Fruit fly (Drosophila melanogaster) whole organism, embryonic: ENCODE results near the gene waw.
A peak's percentile ranks its signal among the peaks of the same experiment; 100 is the strongest.

Experiments used
- Ada2b ChIP-seq: fragments of 200-800 bp; sonication (Bioruptor generic); IDR thresholded peaks from 2 replicates; pipeline ENCODE4 v1.3.6; 2022; ENCODE audit warnings: missing biosample characterization, missing genetic modification characterization
- Aef1 ChIP-seq: fragments of 200-800 bp; sonication (Bioruptor generic); IDR thresholded peaks from 3 replicates; pipeline ENCODE4 v1.3.6; 2022; ENCODE audit warnings: missing biosample characterization, missing genetic modification characterization
- Asciz ChIP-seq: fragments of 200-800 bp; sonication (Bioruptor generic); optimal IDR thresholded peaks from 2 replicates; lab custom pipeline; 2017; ENCODE audit warnings: missing biosample characterization, mild to moderate bottlenecking, missing genetic modification characterization, missing genetic modification reagents
- Atf-2 ChIP-seq: fragments of 200-800 bp; sonication (Bioruptor generic); optimal IDR thresholded peaks from 2 replicates; lab custom pipeline; 2016; ENCODE audit warnings: missing biosample characterization, missing genetic modification characterization
- Bdp1 ChIP-seq: fragments of 200-800 bp; sonication (Bioruptor generic); optimal IDR thresholded peaks from 3 replicates; lab custom pipeline; 2016; ENCODE audit warnings: missing biosample characterization, missing genetic modification characterization
- Blimp-1 ChIP-seq: fragments of 200-800 bp; sonication (Bioruptor generic); optimal IDR thresholded peaks from 3 replicates; lab custom pipeline; 2018; ENCODE audit warnings: missing biosample characterization, missing genetic modification characterization, mild to moderate bottlenecking, moderate library complexity, missing genetic modification reagents
- CG10274 ChIP-seq: fragments of 200-800 bp; sonication (Bioruptor generic); optimal IDR thresholded peaks from 3 replicates; lab custom pipeline; 2017; ENCODE audit warnings: missing biosample characterization, mild to moderate bottlenecking, missing genetic modification characterization
- CG11695 ChIP-seq: fragments of 200-800 bp; sonication (Bioruptor generic); IDR thresholded peaks from 3 replicates; pipeline ENCODE4 v1.3.6; 2022; ENCODE audit warnings: missing biosample characterization, missing genetic modification characterization
- CG12942 ChIP-seq: fragments of 200-800 bp; sonication (Bioruptor generic); optimal IDR thresholded peaks from 3 replicates; lab custom pipeline; 2016; ENCODE audit warnings: missing biosample characterization, missing genetic modification characterization
- CG14050 ChIP-seq: fragments of 200-800 bp; sonication (Bioruptor generic); IDR thresholded peaks from 3 replicates; pipeline ENCODE4 v1.3.6; 2022; ENCODE audit warnings: missing biosample characterization, missing genetic modification characterization
- CG14710 ChIP-seq: fragments of 200-800 bp; sonication (Bioruptor generic); optimal IDR thresholded peaks from 3 replicates; lab custom pipeline; 2019; ENCODE audit warnings: missing biosample characterization, mild to moderate bottlenecking, missing genetic modification characterization, moderate library complexity
- CG17385 ChIP-seq: fragments of 200-800 bp; sonication (Bioruptor generic); optimal IDR thresholded peaks from 3 replicates; lab custom pipeline; 2018; ENCODE audit warnings: missing biosample characterization, mild to moderate bottlenecking, missing genetic modification characterization
- CG30403 ChIP-seq: fragments of 200-800 bp; sonication (Bioruptor generic); optimal IDR thresholded peaks from 3 replicates; lab custom pipeline; 2016; ENCODE audit warnings: missing biosample characterization, missing genetic modification characterization
- CG3726 ChIP-seq: fragments of 200-800 bp; sonication (Bioruptor generic); IDR thresholded peaks from 3 replicates; pipeline ENCODE4, ENCODE4 v1.3.6; 2022; ENCODE audit warnings: missing biosample characterization, missing genetic modification characterization
- CG6854 ChIP-seq: fragments of 200-800 bp; sonication (Bioruptor generic); optimal IDR thresholded peaks from 3 replicates; lab custom pipeline; 2017; ENCODE audit warnings: missing biosample characterization, mild to moderate bottlenecking, missing genetic modification characterization
- CG7556 ChIP-seq: fragments of 200-800 bp; sonication (Bioruptor generic); optimal IDR thresholded peaks from 2 replicates; lab custom pipeline; 2017; ENCODE audit warnings: missing biosample characterization, mild to moderate bottlenecking, missing genetic modification characterization
- CG8924 ChIP-seq: fragments of 200-800 bp; optimal IDR thresholded peaks from 3 replicates; lab custom pipeline; 2019; ENCODE audit warnings: missing biosample characterization, mild to moderate bottlenecking, missing genetic modification characterization, moderate library complexity
- CG9609 ChIP-seq: fragments of 200-800 bp; sonication (Bioruptor generic); optimal IDR thresholded peaks from 3 replicates; lab custom pipeline; 2016; ENCODE audit warnings: missing biosample characterization, missing genetic modification characterization
- CG9817 ChIP-seq: fragments of 200-800 bp; sonication (Bioruptor generic); optimal IDR thresholded peaks from 2 replicates; lab custom pipeline; 2018; ENCODE audit warnings: missing biosample characterization, mild to moderate bottlenecking, missing genetic modification characterization, moderate library complexity
- D19B ChIP-seq: fragments of 200-800 bp; sonication (Bioruptor generic); optimal IDR thresholded peaks from 2 replicates; lab custom pipeline; 2017; ENCODE audit warnings: missing biosample characterization, mild to moderate bottlenecking, missing genetic modification characterization
- Doc2 ChIP-seq: fragments of 200-800 bp; sonication (Bioruptor generic); IDR thresholded peaks from 2 replicates; pipeline ENCODE4 v1.3.6; 2022; ENCODE audit warnings: missing biosample characterization, missing genetic modification characterization
- Doc3 ChIP-seq: fragments of 200-800 bp; sonication (Bioruptor generic); IDR thresholded peaks from 3 replicates; pipeline ENCODE4 v1.3.6; 2022; ENCODE audit warnings: missing biosample characterization, missing genetic modification characterization; ENCODE audit not compliant: partially characterized antibody
- E2f1 ChIP-seq: fragments of 200-800 bp; sonication (Bioruptor generic); IDR thresholded peaks from 2 replicates; pipeline ENCODE4 v1.3.6; 2022; ENCODE audit warnings: missing biosample characterization, missing genetic modification characterization
- E2f2 ChIP-seq: fragments of 200-800 bp; sonication (Bioruptor generic); IDR thresholded peaks from 2 replicates; pipeline ENCODE4 v1.3.6; 2022; ENCODE audit warnings: missing biosample characterization, missing genetic modification characterization
- Hand ChIP-seq: fragments of 200-800 bp; sonication (Bioruptor generic); optimal IDR thresholded peaks from 2 replicates; lab custom pipeline; 2017; ENCODE audit warnings: mild to moderate bottlenecking, missing biosample characterization, missing genetic modification reagents, missing genetic modification characterization
- MTF-1 ChIP-seq: fragments of 200-800 bp; sonication (Bioruptor generic); optimal IDR thresholded peaks from 2 replicates; lab custom pipeline; 2018; ENCODE audit warnings: missing biosample characterization, mild to moderate bottlenecking, missing genetic modification characterization, borderline replicate concordance
- Rfx ChIP-seq: fragments of 200-800 bp; sonication (Bioruptor generic); IDR thresholded peaks from 2 replicates; pipeline ENCODE4 v1.3.6; 2022; ENCODE audit warnings: missing biosample characterization, missing genetic modification characterization
- Six4 ChIP-seq: fragments of 200-800 bp; sonication (Bioruptor generic); optimal IDR thresholded peaks from 2 replicates; lab custom pipeline; 2016; ENCODE audit warnings: missing biosample characterization, missing genetic modification characterization
- Ssrp ChIP-seq: fragments of 200-800 bp; sonication (Bioruptor generic); optimal IDR thresholded peaks from 2 replicates; lab custom pipeline; 2018; ENCODE audit warnings: missing biosample characterization, mild to moderate bottlenecking, missing genetic modification characterization, moderate library complexity
- TFAM ChIP-seq: fragments of 200-800 bp; sonication (Bioruptor generic); optimal IDR thresholded peaks from 2 replicates; lab custom pipeline; 2017; ENCODE audit warnings: missing biosample characterization, missing genetic modification characterization, inconsistent platforms
- Taf1 ChIP-seq: fragments of 200-800 bp; sonication (Bioruptor generic); IDR thresholded peaks from 2 replicates; pipeline ENCODE4 v1.3.6; 2022; ENCODE audit warnings: missing biosample characterization, missing genetic modification characterization
- Usf ChIP-seq: fragments of 200-800 bp; sonication (Bioruptor generic); optimal IDR thresholded peaks from 2 replicates; lab custom pipeline; 2017; ENCODE audit warnings: missing genotype, missing biosample characterization, missing genetic modification characterization
- Xbp1 ChIP-seq: fragments of 200-800 bp; sonication (Bioruptor generic); optimal IDR thresholded peaks from 3 replicates; lab custom pipeline; 2016; ENCODE audit warnings: missing biosample characterization, mild to moderate bottlenecking, missing genetic modification characterization
- ab ChIP-seq: fragments of 200-800 bp; sonication (Bioruptor generic); optimal IDR thresholded peaks from 2 replicates; lab custom pipeline; 2016; ENCODE audit warnings: missing biosample characterization, missing genetic modification characterization
- ara ChIP-seq: fragments of 200-800 bp; sonication (Bioruptor generic); IDR thresholded peaks from 2 replicates; pipeline ENCODE4 v1.3.6; 2022; ENCODE audit warnings: missing biosample characterization, missing genetic modification characterization
- az2 ChIP-seq: fragments of 200-800 bp; sonication (Bioruptor generic); optimal IDR thresholded peaks from 3 replicates; lab custom pipeline; 2016; ENCODE audit warnings: missing biosample characterization, missing genetic modification characterization
- chinmo ChIP-seq: fragments of 200-800 bp; sonication (Bioruptor generic); IDR thresholded peaks from 4 replicates; pipeline ENCODE4 v1.3.6; 2022; ENCODE audit warnings: missing biosample characterization, missing genetic modification characterization; ENCODE audit not compliant: partially characterized antibody
- ci ChIP-seq: fragments of 200-800 bp; sonication (Bioruptor generic); IDR thresholded peaks from 3 replicates; pipeline ENCODE4 v1.3.6; 2022; ENCODE audit warnings: missing biosample characterization, missing genetic modification characterization
- ftz-f1 ChIP-seq: fragments of 200-800 bp; sonication (Bioruptor generic); optimal IDR thresholded peaks from 2 replicates; lab custom pipeline; 2016; ENCODE audit warnings: missing biosample characterization, missing genetic modification characterization
- kay ChIP-seq: fragments of 200-800 bp; sonication (Bioruptor generic); optimal IDR thresholded peaks from 2 replicates; lab custom pipeline; 2016; ENCODE audit warnings: missing biosample characterization, missing genetic modification characterization
- nom ChIP-seq: fragments of 200-800 bp; sonication (Bioruptor generic); optimal IDR thresholded peaks from 2 replicates; lab custom pipeline; 2017; ENCODE audit warnings: missing biosample characterization, missing genetic modification characterization, mild to moderate bottlenecking, moderate library complexity, missing genetic modification reagents
- phol ChIP-seq: fragments of 200-800 bp; sonication (Bioruptor generic); optimal IDR thresholded peaks from 3 replicates; lab custom pipeline; 2018; ENCODE audit warnings: missing biosample characterization, mild to moderate bottlenecking, missing genetic modification characterization, moderate library complexity
- pros ChIP-seq: fragments of 200-800 bp; sonication (Bioruptor generic); optimal IDR thresholded peaks from 3 replicates; lab custom pipeline; 2019; ENCODE audit warnings: missing biosample characterization, mild to moderate bottlenecking, missing genetic modification characterization, moderate library complexity
- sens-2 ChIP-seq: fragments of 200-800 bp; sonication (Bioruptor generic); IDR thresholded peaks from 2 replicates; pipeline ENCODE4 v1.3.6; 2022; ENCODE audit warnings: missing biosample characterization, missing genetic modification characterization
- shn ChIP-seq: fragments of 200-800 bp; sonication (Bioruptor generic); optimal IDR thresholded peaks from 3 replicates; lab custom pipeline; 2016; ENCODE audit warnings: missing biosample characterization, missing genetic modification characterization
- sima ChIP-seq: fragments of 200-800 bp; sonication (Bioruptor generic); optimal IDR thresholded peaks from 2 replicates; lab custom pipeline; 2016; ENCODE audit warnings: missing biosample characterization, missing genetic modification characterization
- slbo ChIP-seq: fragments of 200-800 bp; sonication (Bioruptor generic); IDR thresholded peaks from 2 replicates; pipeline ENCODE4 v1.3.6; 2022; ENCODE audit warnings: missing biosample characterization, missing genetic modification characterization
- toy ChIP-seq: fragments of 200-800 bp; sonication (Bioruptor generic); IDR thresholded peaks from 2 replicates; pipeline ENCODE4 v1.3.6; 2022; ENCODE audit warnings: missing biosample characterization, missing genetic modification characterization
- twi ChIP-seq: fragments of 200-800 bp; optimal IDR thresholded peaks from 2 replicates; lab custom pipeline; 2019; ENCODE audit warnings: missing biosample characterization, mild to moderate bottlenecking, missing genetic modification characterization, moderate library complexity
- wek ChIP-seq: fragments of 200-800 bp; sonication (Bioruptor generic); optimal IDR thresholded peaks from 3 replicates; lab custom pipeline; 2018; ENCODE audit warnings: missing biosample characterization, mild to moderate bottlenecking, missing genetic modification characterization, moderate library complexity

waw gene

dm6 chrX:21319202-21319772 lies 43.5 kb upstream of the waw start, which contains the start of the genes SLIRP1 and anox (continued):
- peak; percentile 82 for TF ChIP-seq CG12942 (GFP tag; lab: Kevin White, UChicago)
- TF ChIP-seq Taf1 (GFP tag; lab: Robert Waterston, UW), result peak; percentile 64; the same call in 1 of the 2 replicates
- peak; percentile 92 for TF ChIP-seq CG14710 (tag; lab: Kevin White, UChicago)
- TF ChIP-seq Aef1 (GFP tag; lab: Robert Waterston, UW), result peak; percentile 78
- TF ChIP-seq Blimp-1 (GFP tag; lab: Kevin White, UChicago), result peak; percentile 78
- TF ChIP-seq shn, result peak; percentile 84
- TF ChIP-seq ci (GFP tag; lab: Robert Waterston, UW), result peak; percentile 63; the same call in 2 of the 3 replicates
- 0 out of 2 replicates have a peak, but pooled peaks have one; percentile 38 for TF ChIP-seq ara (GFP tag; lab: Robert Waterston, UW)
- TF ChIP-seq pros, result peak; percentile 18
- TF ChIP-seq D19B, result peak; percentile 81
- peak; percentile 81 for TF ChIP-seq Rfx (GFP tag; lab: Robert Waterston, UW)
- TF ChIP-seq Doc3 (GFP tag; lab: Robert Waterston, UW), result no peak
- peak; percentile 85 for TF ChIP-seq CG9817 (tag; lab: Kevin White, UChicago)
- peak; percentile 60; the same call in 2 of the 3 replicates for TF ChIP-seq CG14050 (GFP tag; lab: Robert Waterston, UW)
- peak; percentile 85 for TF ChIP-seq az2 (GFP tag; lab: Kevin White, UChicago)
- TF ChIP-seq Asciz, result no peak
- TF ChIP-seq CG11695 (GFP tag; lab: Robert Waterston, UW), result peak; percentile 89
- peak; percentile 68 for TF ChIP-seq CG10274 (GFP tag; lab: Kevin White, UChicago)
- peak; percentile 92 for TF ChIP-seq CG8924
- TF ChIP-seq ftz-f1 (GFP tag; lab: Kevin White, UChicago), result no peak
- peak; percentile 72 for TF ChIP-seq CG9609
- TF ChIP-seq twi (tag; lab: Kevin White, UChicago), result peak; percentile 78
- peak; percentile 81 for TF ChIP-seq Usf
- peak; percentile 76 for TF ChIP-seq kay (GFP tag; lab: Kevin White, UChicago)
- TF ChIP-seq Bdp1, result peak; percentile 56
- TF ChIP-seq Doc2 (GFP tag; lab: Robert Waterston, UW), result no peak
- TF ChIP-seq CG6854 (GFP tag; lab: Kevin White, UChicago), result peak; percentile 77
- TF ChIP-seq sima (GFP tag; lab: Kevin White, UChicago), result no peak
- peak; percentile 75 for TF ChIP-seq nom (GFP tag; lab: Kevin White, UChicago)
- peak; percentile 85 for TF ChIP-seq E2f1 (GFP tag; lab: Robert Waterston, UW)
- TF ChIP-seq Ada2b, result peak; percentile 62
- peak; percentile 27 for TF ChIP-seq wek (GFP tag; lab: Kevin White, UChicago)
- peak; percentile 84 for TF ChIP-seq slbo (GFP tag; lab: Robert Waterston, UW)
- no peak for TF ChIP-seq sens-2 (GFP tag; lab: Robert Waterston, UW)
- TF ChIP-seq Ssrp (tag; lab: Kevin White, UChicago), result peak; percentile 91
- TF ChIP-seq E2f2 (GFP tag; lab: Robert Waterston, UW), result peak; percentile 74
- TF ChIP-seq TFAM (GFP tag; lab: Kevin White, UChicago), result peak; percentile 31
- TF ChIP-seq Six4 (GFP tag; lab: Kevin White, UChicago), result peak; percentile 82
- peak; percentile 93 for TF ChIP-seq CG30403
- TF ChIP-seq chinmo, result no peak
- peak; percentile 79 for TF ChIP-seq Hand (GFP tag; lab: Kevin White, UChicago)
- peak; percentile 83 for TF ChIP-seq Atf-2 (GFP tag; lab: Kevin White, UChicago)
- peak; percentile 88 for TF ChIP-seq Xbp1 (GFP tag; lab: Kevin White, UChicago)
- peak; percentile 79 for TF ChIP-seq CG17385 (GFP tag; lab: Kevin White, UChicago)
- peak; percentile 93 for TF ChIP-seq phol (tag; lab: Kevin White, UChicago)
- peak; percentile 92 for TF ChIP-seq CG7556
- TF ChIP-seq CG3726 (GFP tag; lab: Robert Waterston, UW), result peak; percentile 48; the same call in 1 of the 3 replicates
- TF ChIP-seq ab (GFP tag; lab: Kevin White, UChicago), result no peak
- peak; percentile 46; the same call in 1 of the 2 replicates for TF ChIP-seq toy (GFP tag; lab: Robert Waterston, UW)
- no peak for TF ChIP-seq MTF-1 (GFP tag; lab: Kevin White, UChicago)
